Fruit fly (Drosophila melanogaster) whole organism, prepupa: Measurements from ENCODE around the gene Rgl.

Experiments used
- CG3032 ChIP-seq: fragments of 200-800 bp; optimal IDR thresholded peaks from 2 replicates; lab custom pipeline; 2019; ENCODE audit warnings: missing biosample characterization, mild to moderate bottlenecking, missing genetic modification characterization, moderate library complexity
- CG6854 ChIP-seq: fragments of 200-800 bp; sonication (Bioruptor generic); optimal IDR thresholded peaks from 2 replicates; lab custom pipeline; 2017; ENCODE audit warnings: missing biosample characterization, mild to moderate bottlenecking, missing genetic modification characterization
- CG8319 ChIP-seq: fragments of 200-800 bp; sonication (Bioruptor generic); optimal IDR thresholded peaks from 3 replicates; lab custom pipeline; 2016; ENCODE audit warnings: missing biosample characterization, missing genetic modification characterization
- CG9139 ChIP-seq: fragments of 200-800 bp; sonication (Bioruptor generic); optimal IDR thresholded peaks from 3 replicates; lab custom pipeline; 2017; ENCODE audit warnings: missing biosample characterization, mild to moderate bottlenecking, missing genetic modification characterization
- Eip93F ChIP-seq: fragments of 200-800 bp; sonication (Bioruptor generic); optimal IDR thresholded peaks from 2 replicates; lab custom pipeline; 2016; ENCODE audit warnings: missing biosample characterization, mild to moderate bottlenecking, missing genetic modification characterization
- Ets96B ChIP-seq: fragments of 200-800 bp; optimal IDR thresholded peaks from 2 replicates; lab custom pipeline; 2019; ENCODE audit warnings: missing biosample characterization, mild to moderate bottlenecking, missing genetic modification characterization, moderate library complexity
- Sox15 ChIP-seq: fragments of 200-800 bp; sonication (Bioruptor generic); optimal IDR thresholded peaks from 3 replicates; lab custom pipeline; 2016; ENCODE audit warnings: missing biosample characterization, missing genetic modification characterization
- achi ChIP-seq: fragments of 200-800 bp; sonication (Bioruptor generic); optimal IDR thresholded peaks from 3 replicates; lab custom pipeline; 2016; ENCODE audit warnings: missing biosample characterization, missing genetic modification characterization
- dac ChIP-seq: fragments of 200-800 bp; sonication (Bioruptor generic); optimal IDR thresholded peaks from 2 replicates; lab custom pipeline; 2017; ENCODE audit warnings: missing biosample characterization, mild to moderate bottlenecking, missing genetic modification characterization
- eg ChIP-seq: fragments of 200-800 bp; sonication (Bioruptor generic); IDR thresholded peaks from 3 replicates; pipeline ENCODE4 v1.3.6; 2022; ENCODE audit warnings: missing biosample characterization, missing genetic modification characterization
- vri ChIP-seq: fragments of 200-800 bp; sonication (Bioruptor generic); optimal IDR thresholded peaks from 3 replicates; lab custom pipeline; 2016; ENCODE audit warnings: missing biosample characterization, mild to moderate bottlenecking, missing genetic modification characterization

DNA sequence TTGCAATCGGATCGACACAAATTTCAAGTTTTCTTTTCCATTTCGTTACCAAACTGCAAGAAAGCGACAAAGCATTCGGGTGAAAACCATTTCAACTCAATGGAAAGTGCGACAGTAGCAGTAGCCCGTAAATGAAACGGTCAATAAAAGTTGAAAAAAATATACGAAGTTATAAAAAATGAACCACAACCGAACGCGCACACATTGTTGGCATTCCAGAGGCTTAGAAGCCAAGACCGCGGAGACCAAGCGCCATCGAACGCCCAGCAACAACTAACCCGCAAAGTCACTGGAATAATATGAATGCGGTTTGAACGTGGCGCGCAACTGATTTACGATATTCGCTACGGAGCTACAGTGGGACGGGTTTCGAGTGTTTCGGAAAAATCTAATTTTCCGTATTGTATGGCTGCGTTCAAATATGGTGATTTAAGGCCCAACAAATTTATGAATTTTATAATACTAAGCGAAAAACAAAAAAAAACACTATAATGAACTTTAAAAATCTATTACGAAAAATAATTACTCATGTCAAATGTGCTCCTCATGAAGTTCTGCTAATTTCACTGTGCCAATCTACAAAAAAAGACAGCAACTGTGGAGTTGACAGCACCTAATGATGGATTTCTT lies 3.0 kb downstream of the Rgl start:
- TF ChIP-seq Eip93F (no peak), CG8319 (no peak), CG6854 (GFP tag; lab: Kevin White, UChicago) (no peak), dac (peak; percentile 0), achi (GFP tag; lab: Kevin White, UChicago) (peak; percentile 55), eg (GFP tag; lab: Robert Waterston, UW) (peak; percentile 33; the same call in 1 of the 3 replicates), CG3032 (tag; lab: Kevin White, UChicago) (no peak), vri (GFP tag; lab: Kevin White, UChicago) (peak; percentile 20), CG9139 (GFP tag; lab: Kevin White, UChicago) (no peak), Ets96B (tag; lab: Kevin White, UChicago) (no peak), Sox15 (GFP tag; lab: Kevin White, UChicago) (no peak)
